Worm (Caenorhabditis elegans) whole organism, late embryonic: ENCODE measurements around the gene ZC196.3.

Experiments
- F13H6.1 ChIP-seq: sonication (generic microtip); optimal IDR thresholded peaks from 2 replicates; lab custom pipeline; 2016; ENCODE audit warnings: missing genetic modification characterization, missing compliant biosample characterization
- K02D7.2 ChIP-seq: sonication (generic microtip); optimal IDR thresholded peaks from 2 replicates; lab custom pipeline; 2017; ENCODE audit warnings: mild to moderate bottlenecking, missing genetic modification characterization, missing compliant biosample characterization
- ama-1 ChIP-seq: fragments of 150-350 bp; optimal IDR thresholded peaks from 2 replicates; lab custom pipeline; 2014
- ceh-30 ChIP-seq: fragments of 150-350 bp; optimal IDR thresholded peaks from 2 replicates; lab custom pipeline; 2014; ENCODE audit warnings: missing biosample characterization, missing genetic modification characterization
- che-1 ChIP-seq: sonication (generic microtip); optimal IDR thresholded peaks from 2 replicates; lab custom pipeline; 2016; ENCODE audit warnings: mild to moderate bottlenecking, missing genetic modification characterization, missing compliant biosample characterization
- dmd-4 ChIP-seq: sonication (generic microtip); optimal IDR thresholded peaks from 2 replicates; lab custom pipeline; 2016; ENCODE audit warnings: borderline replicate concordance, missing genetic modification characterization, missing compliant biosample characterization
- fkh-6 ChIP-seq: sonication (generic microtip); optimal IDR thresholded peaks from 2 replicates; lab custom pipeline; 2016; ENCODE audit warnings: missing genetic modification characterization, missing compliant biosample characterization
- hlh-6 ChIP-seq: sonication (generic microtip); optimal IDR thresholded peaks from 2 replicates; lab custom pipeline; 2016; ENCODE audit warnings: missing genotype, missing genetic modification characterization, missing compliant biosample characterization
- lim-6 ChIP-seq: sonication (generic microtip); optimal IDR thresholded peaks from 2 replicates; lab custom pipeline; 2016; ENCODE audit warnings: missing genetic modification characterization, missing compliant biosample characterization
- madf-2 ChIP-seq: sonication (generic microtip); optimal IDR thresholded peaks from 2 replicates; lab custom pipeline; 2017; ENCODE audit warnings: missing genetic modification characterization, missing compliant biosample characterization
- ref-2 ChIP-seq: sonication (generic microtip); optimal IDR thresholded peaks from 2 replicates; lab custom pipeline; 2016; ENCODE audit warnings: missing genetic modification characterization, missing compliant biosample characterization
- rnt-1 ChIP-seq: sonication (generic microtip); optimal IDR thresholded peaks from 2 replicates; lab custom pipeline; 2016; ENCODE audit warnings: missing genetic modification characterization, missing compliant biosample characterization
- tbx-7 ChIP-seq: sonication (generic microtip); optimal IDR thresholded peaks from 2 replicates; lab custom pipeline; 2016; ENCODE audit warnings: missing genotype, missing genetic modification characterization, missing compliant biosample characterization

Gene ZC196.3

DNA sequence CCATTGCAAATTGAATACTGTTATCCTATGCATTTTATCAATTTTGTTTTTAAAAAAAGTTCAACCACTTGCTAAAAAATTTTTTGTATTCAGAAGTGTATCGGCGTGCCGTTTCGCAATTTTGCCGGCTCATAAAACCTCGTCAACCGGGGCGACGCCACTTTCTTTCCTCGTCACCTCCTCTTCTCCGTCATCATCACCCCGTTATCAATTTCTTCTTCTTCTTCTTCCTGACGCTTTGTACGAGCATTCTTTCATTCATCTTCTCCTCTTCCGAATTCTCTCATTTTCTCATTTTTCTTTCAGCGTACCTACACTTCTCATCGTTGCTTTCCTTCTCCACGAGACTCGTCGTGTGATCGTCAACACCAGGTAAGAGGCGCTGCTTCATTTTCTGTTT is 49.8 kb downstream of the ZC196.3 start, which contains the start of gene sup-37:
sup-37 (plus strand) TSS at position 301 of the 400 bp plus-strand sequence.
- TF ChIP-seq F13H6.1 (tag; lab: Kevin White, UChicago): no peak
- TF ChIP-seq che-1 (tag; lab: Kevin White, UChicago): no peak
- no peak for TF ChIP-seq tbx-7 (tag; lab: Kevin White, UChicago)
- no peak for TF ChIP-seq ref-2
- no peak for TF ChIP-seq dmd-4
- TF ChIP-seq ama-1 (lab: Kevin White, UChicago): no peak
- TF ChIP-seq ceh-30 (tag; lab: Kevin White, UChicago): no peak
- no peak for TF ChIP-seq madf-2 (tag; lab: Kevin White, UChicago)
- TF ChIP-seq K02D7.2 (tag; lab: Kevin White, UChicago): no peak
- no peak for TF ChIP-seq fkh-6
- no peak for TF ChIP-seq hlh-6 (tag; lab: Kevin White, UChicago)
- TF ChIP-seq lim-6: no peak
- TF ChIP-seq rnt-1 (tag; lab: Kevin White, UChicago): no peak
- TF ChIP-seq, all 69 proteins: peak for 0
